Worm (Caenorhabditis elegans) whole organism, L1 larva: ENCODE data around the gene Y38C1AA.1.
A peak's percentile ranks its signal among the peaks of the same experiment; 100 is the strongest.

Experiments
- C34B4.2 ChIP-seq: sonication (generic microtip); optimal IDR thresholded peaks from 2 replicates; lab custom pipeline; 2017; ENCODE audit warnings: mild to moderate bottlenecking, missing genetic modification characterization, missing compliant biosample characterization
- Y116A8C.19 ChIP-seq: sonication (generic microtip); optimal IDR thresholded peaks from 2 replicates; lab custom pipeline; 2016; ENCODE audit warnings: missing compliant biosample characterization, missing genetic modification characterization, borderline replicate concordance
- aly-2 ChIP-seq: fragments of 150-350 bp; optimal IDR thresholded peaks from 2 replicates; lab custom pipeline; 2014; ENCODE audit warnings: missing biosample characterization, missing genetic modification characterization
- ama-1 ChIP-seq: fragments of 150-350 bp; optimal IDR thresholded peaks from 2 replicates; lab custom pipeline; 2014
- ceh-63 ChIP-seq: fragments of 200-800 bp; sonication (Bioruptor generic); optimal IDR thresholded peaks from 2 replicates; lab custom pipeline; 2018; ENCODE audit warnings: mild to moderate bottlenecking, missing genetic modification characterization, missing compliant biosample characterization
- ceh-82 ChIP-seq, 3 experiments: fragments of 150-350 bp in 1 of 3; sonication (generic microtip) in 2 of 3; optimal IDR thresholded peaks; 2 replicates each; lab custom pipeline; 2014 to 2017; ENCODE audit warnings: missing biosample characterization in 3 of 3, missing genetic modification characterization in 3 of 3
- ceh-88 ChIP-seq: fragments of 200-800 bp; sonication (Bioruptor generic); IDR thresholded peaks from 2 replicates; pipeline ENCODE4 v1.3.6; 2022; ENCODE audit warnings: missing genetic modification characterization, missing compliant biosample characterization
- ceh-90 ChIP-seq: sonication (generic microtip); optimal IDR thresholded peaks from 2 replicates; lab custom pipeline; 2016; ENCODE audit warnings: missing genetic modification characterization, missing compliant biosample characterization
- ces-1 ChIP-seq: fragments of 150-350 bp; optimal IDR thresholded peaks from 2 replicates; lab custom pipeline; 2014; ENCODE audit warnings: missing biosample characterization, missing genetic modification reagents, missing genetic modification characterization
- dpl-1 ChIP-seq, 3 experiments: fragments of 150-350 bp in 2 of 3; sonication (generic microtip) in 1 of 3; optimal IDR thresholded peaks; 2 replicates each; lab custom pipeline; 2014 to 2017; ENCODE audit warnings: missing biosample characterization in 3 of 3, missing genetic modification characterization in 3 of 3, missing genetic modification reagents in 3 of 3
- dsc-1 ChIP-seq: sonication (generic microtip); optimal IDR thresholded peaks from 2 replicates; lab custom pipeline; 2016; ENCODE audit warnings: mild to moderate bottlenecking, missing genetic modification characterization, missing compliant biosample characterization
- egl-13 ChIP-seq: sonication (generic microtip); optimal IDR thresholded peaks from 2 replicates; lab custom pipeline; 2016; ENCODE audit warnings: missing genotype, missing genetic modification reagents, missing genetic modification characterization, missing compliant biosample characterization
- egl-27 ChIP-seq, 2 experiments: fragments of 150-350 bp in 1 of 2; sonication (generic microtip); optimal IDR thresholded peaks; 3 replicates each; lab custom pipeline; 2017 to 2018; ENCODE audit warnings: missing biosample characterization in 2 of 2, missing genetic modification characterization in 2 of 2, missing genetic modification reagents in 2 of 2
- elt-2 ChIP-seq: sonication (generic microtip); optimal IDR thresholded peaks from 2 replicates; lab custom pipeline; 2016; ENCODE audit warnings: missing genetic modification characterization, mild to moderate bottlenecking, inconsistent platforms, missing compliant biosample characterization, missing genetic modification reagents
- ets-5 ChIP-seq: fragments of 200-800 bp; sonication (Bioruptor generic); IDR thresholded peaks from 2 replicates; pipeline ENCODE4 v1.3.6; 2022; ENCODE audit warnings: missing genetic modification characterization, missing compliant biosample characterization
- fkh-10 ChIP-seq: sonication (generic microtip); optimal IDR thresholded peaks from 2 replicates; lab custom pipeline; 2017; ENCODE audit warnings: missing biosample characterization, missing genetic modification reagents, missing genetic modification characterization
- fkh-4 ChIP-seq: sonication (generic microtip); optimal IDR thresholded peaks from 2 replicates; lab custom pipeline; 2016; ENCODE audit warnings: missing compliant biosample characterization, missing genetic modification characterization, borderline replicate concordance
- fkh-8 ChIP-seq: sonication (generic microtip); optimal IDR thresholded peaks from 2 replicates; lab custom pipeline; 2016; ENCODE audit warnings: mild to moderate bottlenecking, missing genetic modification characterization, missing compliant biosample characterization
- grh-1 ChIP-seq: fragments of 200-800 bp; sonication (Bioruptor generic); IDR thresholded peaks from 2 replicates; pipeline ENCODE4 v1.3.6; 2022; ENCODE audit warnings: missing genetic modification reagents, missing genetic modification characterization, missing compliant biosample characterization
- hlh-17 ChIP-seq: fragments of 200-800 bp; sonication (Bioruptor generic); optimal IDR thresholded peaks from 2 replicates; lab custom pipeline; 2018; ENCODE audit warnings: missing genetic modification characterization, mild to moderate bottlenecking, missing compliant biosample characterization, moderate library complexity, borderline replicate concordance
- hlh-4 ChIP-seq: sonication (generic microtip); optimal IDR thresholded peaks from 2 replicates; lab custom pipeline; 2016; ENCODE audit warnings: mild to moderate bottlenecking, missing genetic modification characterization, missing compliant biosample characterization
- hpl-2 ChIP-seq: fragments of 150-350 bp; optimal IDR thresholded peaks from 2 replicates; lab custom pipeline; 2014; ENCODE audit warnings: missing biosample characterization, missing genetic modification reagents, missing genetic modification characterization
- irx-1 ChIP-seq: sonication (generic microtip); optimal IDR thresholded peaks from 2 replicates; lab custom pipeline; 2016; ENCODE audit warnings: missing genetic modification characterization, missing compliant biosample characterization
- jun-1 ChIP-seq: fragments of 150-350 bp; optimal IDR thresholded peaks from 2 replicates; lab custom pipeline; 2014; ENCODE audit warnings: missing biosample characterization, missing genetic modification reagents, missing genetic modification characterization
- lin-15B ChIP-seq: fragments of 150-350 bp; sonication (generic microtip); optimal IDR thresholded peaks from 3 replicates; lab custom pipeline; 2014; ENCODE audit warnings: missing biosample characterization, missing genetic modification characterization
- lin-35 ChIP-seq, 2 experiments: fragments of 150-350 bp; optimal IDR thresholded peaks; 2 replicates each; lab custom pipeline; 2014; ENCODE audit warnings: missing biosample characterization in 2 of 2, missing genetic modification characterization in 2 of 2, missing genetic modification reagents in 2 of 2
- lsy-2 ChIP-seq, 2 experiments: fragments of 150-350 bp; optimal IDR thresholded peaks; 2 replicates each; lab custom pipeline; 2014; ENCODE audit warnings: missing biosample characterization in 2 of 2, missing genetic modification characterization in 2 of 2
- mdl-1 ChIP-seq, 2 experiments: fragments of 150-350 bp; optimal IDR thresholded peaks; 2 replicates each; lab custom pipeline; 2014 to 2017; ENCODE audit warnings: missing biosample characterization in 2 of 2, missing genetic modification characterization in 2 of 2, inconsistent platforms in 1 of 2
- mef-2 ChIP-seq: fragments of 150-350 bp; optimal IDR thresholded peaks from 2 replicates; lab custom pipeline; 2014; ENCODE audit warnings: missing biosample characterization, missing genetic modification characterization
- nhr-11 ChIP-seq: fragments of 150-350 bp; optimal IDR thresholded peaks from 2 replicates; lab custom pipeline; 2014; ENCODE audit warnings: missing biosample characterization, missing genetic modification characterization
- nhr-12 ChIP-seq: sonication (generic microtip); optimal IDR thresholded peaks from 2 replicates; lab custom pipeline; 2017; ENCODE audit warnings: missing biosample characterization, missing genetic modification characterization
- nhr-19 ChIP-seq: fragments of 200-800 bp; sonication (Bioruptor generic); conservative IDR thresholded peaks from 2 replicates; pipeline ENCODE4 v1.3.6; 2022; ENCODE audit warnings: missing genetic modification characterization, missing compliant biosample characterization
- nhr-47 ChIP-seq: sonication (generic microtip); optimal IDR thresholded peaks from 2 replicates; lab custom pipeline; 2016; ENCODE audit warnings: mild to moderate bottlenecking, missing genetic modification characterization, moderate library complexity, missing compliant biosample characterization
- nhr-71 ChIP-seq: sonication (generic microtip); optimal IDR thresholded peaks from 2 replicates; lab custom pipeline; 2016; ENCODE audit warnings: mild to moderate bottlenecking, missing genetic modification characterization, moderate library complexity, missing compliant biosample characterization
- nhr-76 ChIP-seq: sonication (generic microtip); optimal IDR thresholded peaks from 2 replicates; lab custom pipeline; 2017; ENCODE audit warnings: missing biosample characterization, missing genetic modification characterization
- nhr-77 ChIP-seq: fragments of 150-350 bp; optimal IDR thresholded peaks from 2 replicates; lab custom pipeline; 2014; ENCODE audit warnings: missing biosample characterization, missing genetic modification characterization
- nhr-84 ChIP-seq: sonication (generic microtip); optimal IDR thresholded peaks from 2 replicates; lab custom pipeline; 2017; ENCODE audit warnings: missing biosample characterization, missing genetic modification characterization
- nhr-85 ChIP-seq: sonication (generic microtip); peaks from one replicate; lab custom pipeline; 2016; ENCODE audit warnings: missing genetic modification characterization, inconsistent platforms, missing compliant biosample characterization
- nhr-90 ChIP-seq: sonication (generic microtip); optimal IDR thresholded peaks from 2 replicates; lab custom pipeline; 2016; ENCODE audit warnings: mild to moderate bottlenecking, missing genetic modification characterization, missing compliant biosample characterization; ENCODE audit not compliant: poor library complexity
- pax-3 ChIP-seq: fragments of 200-800 bp; sonication (Bioruptor generic); optimal IDR thresholded peaks from 2 replicates; lab custom pipeline; 2018; ENCODE audit warnings: mild to moderate bottlenecking, missing genetic modification characterization, moderate library complexity, missing compliant biosample characterization
- pqm-1 ChIP-seq: sonication (generic microtip); optimal IDR thresholded peaks from 3 replicates; lab custom pipeline; 2017; ENCODE audit warnings: missing biosample characterization, missing genetic modification characterization
- snpc-4 ChIP-seq: fragments of 150-350 bp; optimal IDR thresholded peaks from 2 replicates; lab custom pipeline; 2014; ENCODE audit warnings: missing biosample characterization, missing genetic modification characterization
- sptf-1 ChIP-seq: fragments of 150-350 bp; optimal IDR thresholded peaks from 2 replicates; lab custom pipeline; 2014; ENCODE audit warnings: missing biosample characterization, missing genetic modification characterization
- sup-37 ChIP-seq: fragments of 200-800 bp; sonication (Bioruptor generic); optimal IDR thresholded peaks from 2 replicates; lab custom pipeline; 2018; ENCODE audit warnings: mild to moderate bottlenecking, missing genetic modification characterization, missing compliant biosample characterization
- swsn-7 ChIP-seq: sonication (generic microtip); optimal IDR thresholded peaks from 2 replicates; lab custom pipeline; 2016; ENCODE audit warnings: missing genetic modification characterization, missing compliant biosample characterization
- tlp-1 ChIP-seq: fragments of 150-350 bp; optimal IDR thresholded peaks from 2 replicates; lab custom pipeline; 2014; ENCODE audit warnings: missing biosample characterization, missing genetic modification characterization
- unc-130 ChIP-seq: fragments of 150-350 bp; optimal IDR thresholded peaks from 2 replicates; lab custom pipeline; 2017; ENCODE audit warnings: missing biosample characterization, missing genetic modification characterization, inconsistent platforms
- unc-86 ChIP-seq: sonication (generic microtip); optimal IDR thresholded peaks from 2 replicates; lab custom pipeline; 2016; ENCODE audit warnings: missing genetic modification characterization, missing compliant biosample characterization
- unc-98 ChIP-seq: fragments of 200-800 bp; sonication (Bioruptor generic); IDR thresholded peaks from 2 replicates; pipeline ENCODE4 v1.3.6; 2022; ENCODE audit warnings: missing genetic modification characterization, missing compliant biosample characterization
- zag-1 ChIP-seq: fragments of 150-350 bp; optimal IDR thresholded peaks from 2 replicates; lab custom pipeline; 2014; ENCODE audit warnings: missing biosample characterization, missing genetic modification characterization
- zip-4 ChIP-seq: fragments of 200-800 bp; sonication (Bioruptor generic); optimal IDR thresholded peaks from 2 replicates; lab custom pipeline; 2018; ENCODE audit warnings: mild to moderate bottlenecking, missing genetic modification characterization, moderate library complexity, missing compliant biosample characterization
- ztf-11 ChIP-seq, 2 experiments: sonication (generic microtip); optimal IDR thresholded peaks; 2 replicates each; lab custom pipeline; 2016 to 2017; ENCODE audit warnings: missing genetic modification characterization in 2 of 2, missing biosample characterization in 1 of 2, missing compliant biosample characterization in 1 of 2
- ztf-4 ChIP-seq: fragments of 150-350 bp; optimal IDR thresholded peaks from 2 replicates; lab custom pipeline; 2014; ENCODE audit warnings: missing biosample characterization, missing genetic modification characterization

Gene Y38C1AA.1

ce11 chrIV:210591-210990, 2.6 kb downstream of the Y38C1AA.1 start (continued):
- peak; percentile 9 for TF ChIP-seq unc-86
- peak; percentile 35 to 38 for TF ChIP-seq lsy-2 (tag; optimal IDR thresholded peaks at IDR 0.05; lab: Kevin White, UChicago)
- no peak for TF ChIP-seq grh-1
- TF ChIP-seq Y116A8C.19 (tag; lab: Kevin White, UChicago), result no peak
- no peak for TF ChIP-seq fkh-10 (GFP tag; lab: Kevin White, UChicago)
- TF ChIP-seq mdl-1 (tag; optimal IDR thresholded peaks at IDR 0.05; lab: Kevin White, UChicago), result peak in 1 of 2 experiments; percentile 10
- peak; percentile 10 to 25 (median 23) for TF ChIP-seq dpl-1 (GFP tag; optimal IDR thresholded peaks at IDR 0.05; lab: Kevin White, UChicago)
- TF ChIP-seq mef-2 (tag; lab: Kevin White, UChicago), result no peak
- no peak for TF ChIP-seq nhr-84 (tag; lab: Kevin White, UChicago)
- TF ChIP-seq dsc-1 (tag; lab: Kevin White, UChicago), result no peak
- TF ChIP-seq lin-35 (GFP tag; optimal IDR thresholded peaks at IDR 0.05; lab: Kevin White, UChicago), result peak in 1 of 2 experiments; percentile 66
- no peak for TF ChIP-seq hlh-4 (tag; lab: Kevin White, UChicago)
- TF ChIP-seq nhr-11 (tag; lab: Kevin White, UChicago), result no peak
- TF ChIP-seq pax-3 (tag; lab: Kevin White, UChicago), result no peak
- no peak for TF ChIP-seq snpc-4 (tag; lab: Kevin White, UChicago)
- no peak for TF ChIP-seq ztf-11 (tag; optimal IDR thresholded peaks at IDR 0.05; lab: Kevin White, UChicago)
- no peak for TF ChIP-seq fkh-8 (tag; lab: Kevin White, UChicago)
- no peak for TF ChIP-seq egl-27 (tag; optimal IDR thresholded peaks at IDR 0.05; lab: Kevin White, UChicago)
- TF ChIP-seq hlh-17, result no peak
- TF ChIP-seq nhr-47 (tag; lab: Kevin White, UChicago), result no peak
- TF ChIP-seq sptf-1 (tag; lab: Kevin White, UChicago), result no peak
- TF ChIP-seq elt-2 (tag; lab: Kevin White, UChicago), result peak; percentile 79
- no peak for TF ChIP-seq unc-130
- no peak for TF ChIP-seq ceh-63 (GFP tag; lab: Kevin White, UChicago)
- TF ChIP-seq ztf-4, result no peak
- TF ChIP-seq zag-1, result no peak
- TF ChIP-seq jun-1 (tag; lab: Kevin White, UChicago), result peak; percentile 31
- no peak for TF ChIP-seq hpl-2
- no peak for TF ChIP-seq egl-13 (tag; lab: Kevin White, UChicago)
- TF ChIP-seq irx-1 (tag; lab: Kevin White, UChicago), result no peak
- no peak for TF ChIP-seq ama-1 (lab: Kevin White, UChicago)
- TF ChIP-seq ceh-88, result no peak
- no peak for TF ChIP-seq nhr-12
- TF ChIP-seq aly-2 (tag; lab: Kevin White, UChicago), result no peak
- no peak for TF ChIP-seq ceh-90
- TF ChIP-seq lin-15B (tag; lab: Kevin White, UChicago), result no peak
- TF ChIP-seq nhr-85 (tag; lab: Kevin White, UChicago), result peak; percentile 84
- TF ChIP-seq nhr-76 (tag; lab: Kevin White, UChicago), result no peak
- peak; percentile 64 for TF ChIP-seq nhr-71 (tag; lab: Kevin White, UChicago)
- no peak for TF ChIP-seq ces-1 (GFP tag; lab: Kevin White, UChicago)
- no peak for TF ChIP-seq fkh-4 (tag; lab: Kevin White, UChicago)
- TF ChIP-seq C34B4.2, result no peak
- TF ChIP-seq zip-4 (GFP tag; lab: Kevin White, UChicago), result no peak
- TF ChIP-seq unc-98, result no peak
- peak; percentile 75 for TF ChIP-seq nhr-90
- TF ChIP-seq nhr-77 (tag; lab: Kevin White, UChicago), result no peak
- TF ChIP-seq tlp-1 (tag; lab: Kevin White, UChicago), result no peak
- TF ChIP-seq ets-5, result no peak
- TF ChIP-seq pqm-1 (tag; lab: Kevin White, UChicago), result no peak
- peak in 2 of 3 experiments; percentile 10 to 27 for TF ChIP-seq ceh-82 (tag; optimal IDR thresholded peaks at IDR 0.05; lab: Kevin White, UChicago)
- TF ChIP-seq sup-37 (GFP tag; lab: Kevin White, UChicago), result no peak
- peak; percentile 49 for TF ChIP-seq swsn-7 (tag; lab: Kevin White, UChicago)
- TF ChIP-seq nhr-19 (GFP tag; lab: Robert Waterston, UW), result no peak; the same call in 1 of the 2 replicates
